Worm (Caenorhabditis elegans) whole organism, L1 larva: ENCODE data around the gene F42A6.2.
A peak's percentile ranks its signal among the peaks of the same experiment; 100 is the strongest.
"Not testable (repeated sequence)": the region's sequence is repeated elsewhere in the genome, so short reads cannot be mapped to it uniquely, and the experiment has no call there.

ENCODE experiments used
- F16B12.6 ChIP-seq: fragments of 150-350 bp; optimal IDR thresholded peaks from 2 replicates; lab custom pipeline; 2014; ENCODE audit warnings: missing biosample characterization, missing genetic modification characterization
- aha-1 ChIP-seq: fragments of 150-350 bp; optimal IDR thresholded peaks from 2 replicates; lab custom pipeline; 2014; ENCODE audit warnings: missing biosample characterization, missing genetic modification characterization
- alr-1 ChIP-seq: fragments of 200-800 bp; sonication (Bioruptor generic); optimal IDR thresholded peaks from 2 replicates; lab custom pipeline; 2018; ENCODE audit warnings: borderline replicate concordance, mild to moderate bottlenecking, missing genetic modification characterization, missing compliant biosample characterization
- blmp-1 ChIP-seq: fragments of 150-350 bp; optimal IDR thresholded peaks from 2 replicates; lab custom pipeline; 2014; ENCODE audit warnings: missing biosample characterization, missing genetic modification characterization
- ceh-90 ChIP-seq: sonication (generic microtip); optimal IDR thresholded peaks from 2 replicates; lab custom pipeline; 2016; ENCODE audit warnings: missing genetic modification characterization, missing compliant biosample characterization
- dsc-1 ChIP-seq: sonication (generic microtip); optimal IDR thresholded peaks from 2 replicates; lab custom pipeline; 2016; ENCODE audit warnings: mild to moderate bottlenecking, missing genetic modification characterization, missing compliant biosample characterization
- efl-1 ChIP-seq, 4 experiments: fragments of 150-350 bp; optimal IDR thresholded peaks in 3 of 4; peaks in 1 of 4; 1 replicate in 1 of 4; 2 replicates in 3 of 4; lab custom pipeline; 2014; ENCODE audit warnings: missing biosample characterization in 2 of 4, missing genetic modification characterization in 2 of 4, missing genetic modification reagents in 2 of 4
- elt-2 ChIP-seq: sonication (generic microtip); optimal IDR thresholded peaks from 2 replicates; lab custom pipeline; 2016; ENCODE audit warnings: missing genetic modification characterization, mild to moderate bottlenecking, inconsistent platforms, missing compliant biosample characterization, missing genetic modification reagents
- ets-5 ChIP-seq: fragments of 200-800 bp; sonication (Bioruptor generic); IDR thresholded peaks from 2 replicates; pipeline ENCODE4 v1.3.6; 2022; ENCODE audit warnings: missing genetic modification characterization, missing compliant biosample characterization
- fkh-10 ChIP-seq: sonication (generic microtip); optimal IDR thresholded peaks from 2 replicates; lab custom pipeline; 2017; ENCODE audit warnings: missing biosample characterization, missing genetic modification reagents, missing genetic modification characterization
- fkh-4 ChIP-seq: sonication (generic microtip); optimal IDR thresholded peaks from 2 replicates; lab custom pipeline; 2016; ENCODE audit warnings: missing compliant biosample characterization, missing genetic modification characterization, borderline replicate concordance
- fos-1 ChIP-seq: fragments of 150-350 bp; optimal IDR thresholded peaks from 2 replicates; lab custom pipeline; 2014; ENCODE audit warnings: missing biosample characterization, missing genetic modification characterization
- isw-1 ChIP-seq: fragments of 200-800 bp; sonication (Bioruptor generic); IDR thresholded peaks from 2 replicates; pipeline ENCODE4 v1.3.6; 2022; ENCODE audit warnings: missing genetic modification characterization, missing compliant biosample characterization
- jun-1 ChIP-seq: fragments of 150-350 bp; optimal IDR thresholded peaks from 2 replicates; lab custom pipeline; 2014; ENCODE audit warnings: missing biosample characterization, missing genetic modification reagents, missing genetic modification characterization
- lin-15B ChIP-seq: fragments of 150-350 bp; sonication (generic microtip); optimal IDR thresholded peaks from 3 replicates; lab custom pipeline; 2014; ENCODE audit warnings: missing biosample characterization, missing genetic modification characterization
- lsy-2 ChIP-seq, 2 experiments: fragments of 150-350 bp; optimal IDR thresholded peaks; 2 replicates each; lab custom pipeline; 2014; ENCODE audit warnings: missing biosample characterization in 2 of 2, missing genetic modification characterization in 2 of 2
- nhr-12 ChIP-seq: sonication (generic microtip); optimal IDR thresholded peaks from 2 replicates; lab custom pipeline; 2017; ENCODE audit warnings: missing biosample characterization, missing genetic modification characterization
- nhr-28 ChIP-seq: fragments of 150-350 bp; optimal IDR thresholded peaks from 2 replicates; lab custom pipeline; 2014; ENCODE audit warnings: missing biosample characterization, missing genetic modification characterization
- skn-1 ChIP-seq: fragments of 150-350 bp; optimal IDR thresholded peaks from 2 replicates; lab custom pipeline; 2014; ENCODE audit warnings: missing biosample characterization, missing genetic modification characterization
- snpc-4 ChIP-seq: fragments of 150-350 bp; optimal IDR thresholded peaks from 2 replicates; lab custom pipeline; 2014; ENCODE audit warnings: missing biosample characterization, missing genetic modification characterization
- tlp-1 ChIP-seq: fragments of 150-350 bp; optimal IDR thresholded peaks from 2 replicates; lab custom pipeline; 2014; ENCODE audit warnings: missing biosample characterization, missing genetic modification characterization
- unc-62 ChIP-seq: fragments of 150-350 bp; optimal IDR thresholded peaks from 2 replicates; lab custom pipeline; 2014; ENCODE audit warnings: missing biosample characterization, missing genetic modification reagents, missing genetic modification characterization
- xbp-1 ChIP-seq: sonication (generic microtip); optimal IDR thresholded peaks from 2 replicates; lab custom pipeline; 2016; ENCODE audit warnings: missing genetic modification characterization, missing compliant biosample characterization
- zip-4 ChIP-seq: fragments of 200-800 bp; sonication (Bioruptor generic); optimal IDR thresholded peaks from 2 replicates; lab custom pipeline; 2018; ENCODE audit warnings: mild to moderate bottlenecking, missing genetic modification characterization, moderate library complexity, missing compliant biosample characterization

Gene F42A6.2

DNA sequence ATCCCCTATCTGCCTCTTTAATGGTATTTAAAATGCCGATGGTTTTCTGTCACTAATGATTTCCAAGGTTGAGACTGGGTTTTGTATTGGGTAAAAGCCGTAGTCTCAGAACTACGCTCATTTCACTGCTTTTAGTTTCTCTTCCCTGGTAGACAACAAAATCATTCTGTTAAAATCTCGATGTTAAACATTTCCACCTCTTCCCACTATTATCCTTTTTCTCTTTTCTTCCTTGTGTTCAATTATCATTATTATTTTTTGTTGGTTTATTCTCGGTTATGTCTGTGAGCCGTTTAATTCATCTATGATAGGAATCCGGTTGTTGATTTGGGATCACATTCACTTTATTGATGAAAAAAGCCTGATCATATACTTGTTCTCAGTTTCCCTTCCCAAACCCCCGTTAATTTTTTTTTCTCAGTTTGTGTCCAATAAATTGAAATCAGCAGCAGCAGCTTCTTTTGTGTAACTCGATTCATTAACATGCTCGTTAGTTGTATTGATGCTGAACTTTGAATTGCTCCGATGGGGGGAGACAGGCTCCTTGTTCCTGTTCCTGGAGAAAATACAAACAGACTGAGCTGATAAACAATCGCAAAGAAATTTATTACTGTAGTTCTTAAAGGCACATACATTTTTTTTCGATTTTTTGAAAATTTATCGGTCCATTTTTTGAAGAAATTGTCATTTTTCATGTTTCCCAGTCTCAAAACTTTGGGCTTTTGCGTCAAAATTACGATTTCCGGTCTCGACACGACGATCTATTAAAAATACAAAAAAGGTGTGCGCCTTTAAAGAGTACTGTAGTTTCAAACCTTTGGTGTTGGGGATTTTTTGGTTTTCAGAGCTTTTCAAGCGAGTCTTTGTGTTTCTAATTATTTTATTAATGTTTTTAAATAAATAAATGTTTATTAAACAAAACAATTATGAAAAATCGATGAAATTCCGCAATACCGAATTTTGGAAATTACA lies 44.4 kb upstream of the F42A6.2 start:
- TF ChIP-seq skn-1 (tag; lab: Kevin White, UChicago) (no peak), efl-1 (optimal IDR thresholded peaks at IDR 0.05; lab: Kevin White, UChicago) (no peak), efl-1 (GFP tag; optimal IDR thresholded peaks at IDR 0.05 in 1 of 2; lab: Kevin White, UChicago) (no peak), lin-15B (no peak), fos-1 (no peak), tlp-1 (tag; lab: Kevin White, UChicago) (no peak), snpc-4 (tag; lab: Kevin White, UChicago) (no peak)
- TF ChIP-seq, all 84 proteins: peak for 0

DNA sequence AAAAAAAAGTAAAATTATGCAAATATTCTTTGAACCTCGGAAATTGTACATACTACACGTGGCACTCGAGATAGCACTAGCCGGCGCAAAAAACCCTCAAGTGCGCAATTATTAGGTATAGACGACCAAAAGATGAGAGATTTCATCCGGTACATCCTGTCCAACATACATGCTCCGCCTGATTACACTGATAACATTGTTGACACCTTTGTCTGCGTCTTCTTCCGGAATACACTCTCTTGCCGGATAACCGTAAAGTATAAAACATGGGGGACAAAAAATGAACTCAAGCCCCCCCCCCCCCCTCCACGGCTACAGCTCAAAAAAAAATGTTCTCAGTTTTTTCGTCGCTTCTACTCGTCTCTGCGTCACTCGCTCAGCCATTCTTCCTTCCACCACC lies 43.0 kb upstream of the F42A6.2 start, which contains the start of gene W08E12.6:
TSS of gene W08E12.6 (plus strand) at position 301 of the 400 bp plus-strand sequence.
- TF ChIP-seq jun-1 (tag; lab: Kevin White, UChicago) (no peak), nhr-12 (tag; lab: Kevin White, UChicago) (no peak), fkh-10 (GFP tag; lab: Kevin White, UChicago) (peak; percentile 3), F16B12.6 (tag; lab: Kevin White, UChicago) (no peak)

DNA sequence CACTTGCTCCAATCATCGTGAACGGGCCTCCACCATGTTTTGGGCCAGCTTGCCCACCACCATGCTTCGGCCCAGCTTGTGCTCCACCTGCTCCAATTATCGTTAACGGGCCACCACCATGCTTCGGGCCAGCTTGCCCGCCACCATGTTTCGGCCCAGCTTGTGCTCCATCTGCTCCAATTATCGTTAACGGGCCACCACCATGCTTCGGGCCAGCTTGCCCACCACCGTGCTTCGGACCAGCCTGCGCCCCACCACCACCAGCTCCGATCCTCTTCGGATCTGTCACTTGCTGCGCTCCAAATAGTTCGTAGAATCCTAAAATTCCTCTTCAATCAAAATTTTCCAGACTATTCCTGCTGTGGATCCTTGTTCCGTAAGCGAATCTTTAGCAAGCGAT lies 42.0 kb upstream of the F42A6.2 start:
- TF ChIP-seq lsy-2 (tag; optimal IDR thresholded peaks at IDR 0.05; lab: Kevin White, UChicago) (no peak), blmp-1 (tag; lab: Kevin White, UChicago) (no peak), unc-62 (GFP tag; lab: Kevin White, UChicago) (no peak), aha-1 (no peak), skn-1 (tag; lab: Kevin White, UChicago) (no peak), jun-1 (tag; lab: Kevin White, UChicago) (no peak), dsc-1 (tag; lab: Kevin White, UChicago) (no peak), xbp-1 (tag; lab: Kevin White, UChicago) (no peak)

DNA sequence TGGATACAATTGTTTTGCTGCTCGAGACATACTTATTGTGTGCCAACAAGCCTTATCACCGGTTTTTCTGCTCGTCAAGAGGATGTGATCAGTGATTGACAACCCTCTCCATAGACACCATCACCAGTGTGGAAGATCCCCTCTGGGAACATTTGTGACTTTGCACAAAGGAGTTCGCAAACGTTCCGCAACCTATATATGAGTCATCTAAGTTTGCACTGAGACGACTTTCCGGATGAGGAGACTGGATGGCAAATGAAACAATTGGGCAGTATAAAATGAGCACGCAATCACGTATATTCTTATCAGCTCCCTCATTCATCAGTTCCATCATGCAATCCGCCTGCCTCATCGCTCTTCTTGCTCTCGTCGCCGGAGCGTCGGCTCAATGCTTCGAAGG lies 40.8 kb upstream of the F42A6.2 start, which contains the start of gene W08E12.5:
TSS of gene W08E12.5 (plus strand) at position 301 of the 400 bp plus-strand sequence.
- TF ChIP-seq fkh-4 (no peak), efl-1 (optimal IDR thresholded peaks at IDR 0.05; lab: Kevin White, UChicago) (no peak), efl-1 (GFP tag; optimal IDR thresholded peaks at IDR 0.05 in 1 of 2; lab: Kevin White, UChicago) (peak in 1 of 2 experiments; percentile 50)
- TF ChIP-seq, all 84 proteins: peak for 1

DNA sequence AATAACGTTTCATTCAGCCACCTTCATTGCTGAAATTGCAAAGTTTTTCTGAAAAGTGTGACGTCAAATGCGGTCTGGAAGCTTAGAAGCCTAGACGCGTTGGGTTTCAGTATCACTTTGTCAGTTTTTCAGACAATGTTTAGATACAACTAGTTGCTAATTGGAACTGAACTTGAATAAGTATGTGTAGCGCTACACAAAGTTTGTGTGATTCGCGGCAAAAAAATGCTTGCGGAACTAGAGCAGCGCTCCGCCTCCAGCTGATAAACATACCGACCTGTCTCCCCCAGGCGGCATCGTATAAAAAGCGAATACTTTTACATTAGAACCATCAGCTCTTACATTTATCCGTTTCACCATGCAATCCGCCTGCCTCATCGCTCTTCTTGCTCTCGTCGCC lies 39.2 kb upstream of the F42A6.2 start, which contains the start of gene W08E12.4:
TSS of gene W08E12.4 (plus strand) at position 301 of the 400 bp plus-strand sequence.
- not testable (repeated sequence) for TF ChIP-seq ets-5 (GFP tag; lab: Robert Waterston, UW); isw-1 (GFP tag; lab: Robert Waterston, UW); nhr-28 (tag; lab: Kevin White, UChicago)
- TF ChIP-seq, all 84 proteins: peak for 0; not testable (repeated sequence) for 84

DNA sequence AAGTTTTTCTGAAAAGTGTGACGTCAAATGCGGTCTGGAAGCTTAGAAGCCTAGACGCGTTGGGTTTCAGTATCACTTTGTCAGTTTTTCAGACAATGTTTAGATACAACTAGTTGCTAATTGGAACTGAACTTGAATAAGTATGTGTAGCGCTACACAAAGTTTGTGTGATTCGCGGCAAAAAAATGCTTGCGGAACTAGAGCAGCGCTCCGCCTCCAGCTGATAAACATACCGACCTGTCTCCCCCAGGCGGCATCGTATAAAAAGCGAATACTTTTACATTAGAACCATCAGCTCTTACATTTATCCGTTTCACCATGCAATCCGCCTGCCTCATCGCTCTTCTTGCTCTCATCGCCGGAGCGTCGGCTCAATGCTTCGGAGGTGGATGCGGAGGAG lies 37.6 kb upstream of the F42A6.2 start, which contains the start of gene idpp-12:
TSS of gene idpp-12 (plus strand) at position 301 of the 400 bp plus-strand sequence.
- TF ChIP-seq nhr-12 (tag; lab: Kevin White, UChicago); fos-1; alr-1: not testable (repeated sequence)

DNA sequence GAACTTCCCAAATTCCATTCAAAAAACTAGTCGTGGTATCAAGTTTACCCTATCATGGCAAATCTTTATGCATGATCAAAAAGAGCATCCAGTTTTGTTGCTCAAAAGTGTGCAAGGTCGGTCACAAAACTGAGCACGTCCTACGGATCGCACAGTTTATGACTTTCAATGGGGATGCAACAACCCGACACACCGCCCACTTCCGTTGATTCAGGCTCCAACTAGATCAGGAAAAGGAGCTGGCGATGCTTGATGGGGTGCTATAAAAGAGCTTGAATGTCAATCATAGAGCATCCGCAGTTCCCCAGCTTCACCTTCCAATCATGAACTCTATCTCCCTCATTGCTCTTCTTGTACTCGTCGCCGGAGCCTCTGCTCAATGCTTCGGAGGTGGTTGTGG lies 35.7 kb upstream of the F42A6.2 start, which contains the start of gene W08E12.2:
TSS of gene W08E12.2 (plus strand) at position 301 of the 400 bp plus-strand sequence.
- TF ChIP-seq isw-1 (GFP tag; lab: Robert Waterston, UW), result no peak
- TF ChIP-seq fkh-10 (GFP tag; lab: Kevin White, UChicago), result no peak
- no peak for TF ChIP-seq F16B12.6 (tag; lab: Kevin White, UChicago)
- no peak for TF ChIP-seq ceh-90
- TF ChIP-seq efl-1 (optimal IDR thresholded peaks at IDR 0.05; lab: Kevin White, UChicago), result no peak
- TF ChIP-seq efl-1 (GFP tag; optimal IDR thresholded peaks at IDR 0.05 in 1 of 2; lab: Kevin White, UChicago), result peak in 1 of 2 experiments; percentile 24
- TF ChIP-seq elt-2 (tag; lab: Kevin White, UChicago), result no peak
- TF ChIP-seq zip-4 (GFP tag; lab: Kevin White, UChicago), result no peak
- no peak for TF ChIP-seq fkh-4
